Fruit fly (Drosophila melanogaster) whole organism, embryonic: ENCODE data around the gene CG33631.

Source experiments
- Ada2b ChIP-seq: fragments of 200-800 bp; sonication (Bioruptor generic); IDR thresholded peaks from 2 replicates; pipeline ENCODE4 v1.3.6; 2022; ENCODE audit warnings: missing biosample characterization, missing genetic modification characterization
- B-H2 ChIP-seq: fragments of 200-800 bp; sonication (Bioruptor generic); optimal IDR thresholded peaks from 2 replicates; lab custom pipeline; 2018; ENCODE audit warnings: missing biosample characterization, mild to moderate bottlenecking, missing genetic modification characterization
- CG11247 ChIP-seq: fragments of 200-800 bp; sonication (Bioruptor generic); IDR thresholded peaks from 2 replicates; pipeline ENCODE4 v1.3.6; 2022; ENCODE audit warnings: missing biosample characterization, missing genetic modification characterization
- CG12155 ChIP-seq: fragments of 200-800 bp; sonication (Bioruptor generic); optimal IDR thresholded peaks from 3 replicates; lab custom pipeline; 2016; ENCODE audit warnings: missing biosample characterization, missing genetic modification characterization
- CG12219 ChIP-seq: fragments of 200-800 bp; sonication (Bioruptor generic); optimal IDR thresholded peaks from 3 replicates; lab custom pipeline; 2018; ENCODE audit warnings: missing biosample characterization, mild to moderate bottlenecking, missing genetic modification characterization
- CG1233 ChIP-seq: fragments of 200-800 bp; sonication (Bioruptor generic); optimal IDR thresholded peaks from 4 replicates; lab custom pipeline; 2018; ENCODE audit warnings: missing biosample characterization, mild to moderate bottlenecking, missing genetic modification characterization
- CG13624 ChIP-seq: fragments of 200-800 bp; sonication (Bioruptor generic); optimal IDR thresholded peaks from 2 replicates; lab custom pipeline; 2016; ENCODE audit warnings: missing biosample characterization, missing genetic modification characterization
- CG15601 ChIP-seq: fragments of 200-800 bp; sonication (Bioruptor generic); optimal IDR thresholded peaks from 3 replicates; lab custom pipeline; 2019; ENCODE audit warnings: missing biosample characterization, mild to moderate bottlenecking, missing genetic modification characterization, moderate library complexity
- CG16813 ChIP-seq: fragments of 200-800 bp; sonication (Bioruptor generic); IDR thresholded peaks from 3 replicates; pipeline ENCODE4 v1.3.6; 2022; ENCODE audit warnings: missing biosample characterization, missing genetic modification characterization; ENCODE audit not compliant: partially characterized antibody
- CG17568 ChIP-seq: fragments of 200-800 bp; sonication (Bioruptor generic); optimal IDR thresholded peaks from 2 replicates; lab custom pipeline; 2018; ENCODE audit warnings: missing biosample characterization, mild to moderate bottlenecking, missing genetic modification characterization, moderate library complexity
- CG2129 ChIP-seq: fragments of 200-800 bp; sonication (Bioruptor generic); IDR thresholded peaks from 2 replicates; pipeline ENCODE4 v1.3.6; 2022; ENCODE audit warnings: missing biosample characterization, missing genetic modification characterization; ENCODE audit not compliant: partially characterized antibody
- CG2678 ChIP-seq: fragments of 200-800 bp; sonication (Bioruptor generic); optimal IDR thresholded peaks from 3 replicates; lab custom pipeline; 2019; ENCODE audit warnings: missing biosample characterization, mild to moderate bottlenecking, missing genetic modification characterization, moderate library complexity
- CG3065 ChIP-seq: fragments of 200-800 bp; sonication (Bioruptor generic); optimal IDR thresholded peaks from 2 replicates; lab custom pipeline; 2016; ENCODE audit warnings: missing biosample characterization, missing genetic modification characterization
- CG6854 ChIP-seq: fragments of 200-800 bp; sonication (Bioruptor generic); optimal IDR thresholded peaks from 3 replicates; lab custom pipeline; 2017; ENCODE audit warnings: missing biosample characterization, mild to moderate bottlenecking, missing genetic modification characterization
- CG9876 ChIP-seq: fragments of 200-800 bp; sonication (Bioruptor generic); optimal IDR thresholded peaks from 2 replicates; lab custom pipeline; 2016; ENCODE audit warnings: missing biosample characterization, missing genetic modification characterization
- D ChIP-seq, 2 experiments: fragments of 200-800 bp in 1 of 2; fragments of >200 bp in 1 of 2; sonication (Bioruptor generic) in 1 of 2; optimal IDR thresholded peaks; 2 replicates in 1 of 2; 3 replicates in 1 of 2; lab custom pipeline; 2017; ENCODE audit warnings: mild to moderate bottlenecking in 1 of 2, missing biosample characterization in 1 of 2, missing genetic modification characterization in 1 of 2, missing genetic modification reagents in 1 of 2
- D19A ChIP-seq: fragments of 200-800 bp; optimal IDR thresholded peaks from 3 replicates; lab custom pipeline; 2019; ENCODE audit warnings: missing biosample characterization, mild to moderate bottlenecking, missing genetic modification characterization, moderate library complexity
- E2f2 ChIP-seq: fragments of 200-800 bp; sonication (Bioruptor generic); IDR thresholded peaks from 2 replicates; pipeline ENCODE4 v1.3.6; 2022; ENCODE audit warnings: missing biosample characterization, missing genetic modification characterization
- Elba2 ChIP-seq: fragments of 200-800 bp; sonication (Bioruptor generic); optimal IDR thresholded peaks from 3 replicates; lab custom pipeline; 2016; ENCODE audit warnings: missing biosample characterization, missing genetic modification characterization
- Gsc ChIP-seq: fragments of 200-800 bp; sonication (Bioruptor generic); IDR thresholded peaks from 2 replicates; pipeline ENCODE4 v1.3.6; 2022; ENCODE audit warnings: missing biosample characterization, missing genetic modification characterization
- H15 ChIP-seq: fragments of 200-800 bp; sonication (Bioruptor generic); IDR thresholded peaks from 3 replicates; pipeline ENCODE4 v1.3.6; 2022; ENCODE audit warnings: missing biosample characterization, missing genetic modification characterization
- HmgZ ChIP-seq: fragments of 200-800 bp; sonication (Bioruptor generic); optimal IDR thresholded peaks from 2 replicates; lab custom pipeline; 2018; ENCODE audit warnings: missing biosample characterization, mild to moderate bottlenecking, missing genetic modification characterization
- Jarid2 ChIP-seq: fragments of 200-800 bp; sonication (Bioruptor generic); optimal IDR thresholded peaks from 3 replicates; lab custom pipeline; 2017; ENCODE audit warnings: mild to moderate bottlenecking, missing biosample characterization, missing genetic modification reagents, missing genetic modification characterization
- Mad ChIP-seq: fragments of 200-800 bp; sonication (Bioruptor generic); optimal IDR thresholded peaks from 2 replicates; lab custom pipeline; 2016; ENCODE audit warnings: missing biosample characterization, missing genetic modification characterization
- NC2β ChIP-seq: fragments of 200-800 bp; sonication (Bioruptor generic); optimal IDR thresholded peaks from 2 replicates; lab custom pipeline; 2016; ENCODE audit warnings: missing biosample characterization, missing genetic modification characterization
- Sox102F ChIP-seq: fragments of 200-800 bp; sonication (Bioruptor generic); optimal IDR thresholded peaks from 2 replicates; lab custom pipeline; 2018; ENCODE audit warnings: missing biosample characterization, mild to moderate bottlenecking, missing genetic modification characterization, moderate library complexity
- Ssrp ChIP-seq: fragments of 200-800 bp; sonication (Bioruptor generic); optimal IDR thresholded peaks from 2 replicates; lab custom pipeline; 2018; ENCODE audit warnings: missing biosample characterization, mild to moderate bottlenecking, missing genetic modification characterization, moderate library complexity
- Trl ChIP-seq, 3 experiments: fragments of >200 bp in 2 of 3; fragments of 200-800 bp in 1 of 3; sonication (Bioruptor generic) in 1 of 3; optimal IDR thresholded peaks; 2 replicates in 1 of 3; 3 replicates in 2 of 3; lab custom pipeline; 2016 to 2017; ENCODE audit warnings: missing biosample characterization in 1 of 3, missing genetic modification characterization in 1 of 3
- aop ChIP-seq: fragments of 200-800 bp; sonication (Bioruptor generic); IDR thresholded peaks from 2 replicates; pipeline ENCODE4 v1.3.6; 2022; ENCODE audit warnings: missing biosample characterization, missing genetic modification characterization
- bbx ChIP-seq: fragments of 200-800 bp; sonication (Bioruptor generic); IDR thresholded peaks from 2 replicates; pipeline ENCODE4 v1.3.6; 2022; ENCODE audit warnings: missing biosample characterization, missing genetic modification characterization; ENCODE audit not compliant: partially characterized antibody
- bsh ChIP-seq, 2 experiments: fragments of 200-800 bp; sonication (Bioruptor generic); optimal IDR thresholded peaks; 2 replicates each; lab custom pipeline; 2017 to 2018; ENCODE audit warnings: mild to moderate bottlenecking in 2 of 2, missing biosample characterization in 2 of 2, missing genetic modification characterization in 2 of 2, moderate library complexity in 1 of 2
- dati ChIP-seq: fragments of 200-800 bp; sonication (Bioruptor generic); IDR thresholded peaks from 2 replicates; pipeline ENCODE4 v1.3.6; 2022; ENCODE audit warnings: missing biosample characterization, missing genetic modification characterization
- dpn ChIP-seq, 2 experiments: fragments of 200-800 bp; sonication (Bioruptor generic); optimal IDR thresholded peaks; 3 replicates each; lab custom pipeline; 2016; ENCODE audit warnings: missing biosample characterization in 2 of 2, missing genetic modification characterization in 2 of 2
- dysf ChIP-seq: fragments of 200-800 bp; sonication (Bioruptor generic); IDR thresholded peaks from 3 replicates; pipeline ENCODE4 v1.3.6; 2022; ENCODE audit warnings: missing biosample characterization, missing genetic modification characterization
- emc ChIP-seq: fragments of 200-800 bp; sonication (Bioruptor generic); optimal IDR thresholded peaks from 2 replicates; lab custom pipeline; 2016; ENCODE audit warnings: missing biosample characterization, missing genetic modification characterization
- ewg ChIP-seq: fragments of 200-800 bp; sonication (Bioruptor generic); optimal IDR thresholded peaks from 3 replicates; lab custom pipeline; 2017; ENCODE audit warnings: mild to moderate bottlenecking, missing biosample characterization, missing genetic modification reagents, missing genetic modification characterization
- gcm2 ChIP-seq: fragments of 200-800 bp; sonication (Bioruptor generic); optimal IDR thresholded peaks from 2 replicates; lab custom pipeline; 2016; ENCODE audit warnings: missing biosample characterization, missing genetic modification characterization
- gfzf ChIP-seq: fragments of 200-800 bp; sonication (Bioruptor generic); optimal IDR thresholded peaks from 2 replicates; lab custom pipeline; 2016; ENCODE audit warnings: missing biosample characterization, mild to moderate bottlenecking, missing genetic modification characterization, moderate library complexity
- her ChIP-seq: fragments of 200-800 bp; sonication (Bioruptor generic); optimal IDR thresholded peaks from 2 replicates; lab custom pipeline; 2016; ENCODE audit warnings: missing biosample characterization, missing genetic modification characterization
- inv ChIP-seq: fragments of 200-800 bp; sonication (Bioruptor generic); IDR thresholded peaks from 2 replicates; pipeline ENCODE4 v1.3.6; 2022; ENCODE audit warnings: missing biosample characterization, missing genetic modification characterization; ENCODE audit not compliant: partially characterized antibody
- lbe ChIP-seq: fragments of 200-800 bp; sonication (Bioruptor generic); optimal IDR thresholded peaks from 2 replicates; lab custom pipeline; 2016; ENCODE audit warnings: missing biosample characterization, mild to moderate bottlenecking, missing genetic modification characterization
- mam ChIP-seq: fragments of 200-800 bp; sonication (Bioruptor generic); optimal IDR thresholded peaks from 3 replicates; lab custom pipeline; 2016; ENCODE audit warnings: missing biosample characterization, missing genetic modification characterization
- rib ChIP-seq: fragments of 200-800 bp; sonication (Bioruptor generic); IDR thresholded peaks from 2 replicates; pipeline ENCODE4 v1.3.6; 2022; ENCODE audit warnings: missing biosample characterization, missing genetic modification characterization
- row ChIP-seq: fragments of 200-800 bp; sonication (Bioruptor generic); IDR thresholded peaks from 3 replicates; pipeline ENCODE4 v1.3.6; 2022; ENCODE audit warnings: missing biosample characterization, missing genetic modification characterization
- sens ChIP-seq: fragments of 200-800 bp; sonication (Bioruptor generic); peaks from one replicate; lab custom pipeline; 2016; ENCODE audit warnings: missing biosample characterization, missing genetic modification characterization
- slp2 ChIP-seq: fragments of 200-800 bp; sonication (Bioruptor generic); optimal IDR thresholded peaks from 2 replicates; lab custom pipeline; 2016; ENCODE audit warnings: missing biosample characterization, missing genetic modification characterization
- tup ChIP-seq: fragments of 200-800 bp; sonication (Bioruptor generic); optimal IDR thresholded peaks from 2 replicates; lab custom pipeline; 2016; ENCODE audit warnings: missing biosample characterization, mild to moderate bottlenecking, missing genetic modification characterization, moderate library complexity
- twi ChIP-seq: fragments of 200-800 bp; optimal IDR thresholded peaks from 2 replicates; lab custom pipeline; 2019; ENCODE audit warnings: missing biosample characterization, mild to moderate bottlenecking, missing genetic modification characterization, moderate library complexity
- wdn ChIP-seq: fragments of 200-800 bp; sonication (Bioruptor generic); IDR thresholded peaks from 2 replicates; pipeline ENCODE4 v1.3.6; 2022; ENCODE audit warnings: missing biosample characterization, missing genetic modification characterization

Gene CG33631

dm6 chr3R:10048842-10049527, 14.8 kb upstream of the CG33631 start, which contains the start of gene ohgt (continued):
- TF ChIP-seq rib: no peak
- TF ChIP-seq CG17568 (GFP tag; lab: Kevin White, UChicago): no peak
- no peak for TF ChIP-seq slp2
- TF ChIP-seq sens (GFP tag; lab: Kevin White, UChicago): peak; percentile 81
- TF ChIP-seq twi (tag; lab: Kevin White, UChicago): no peak
- peak; percentile 49; the same call in 1 of the 3 replicates for TF ChIP-seq CG16813 (GFP tag; lab: Robert Waterston, UW)
- no peak for TF ChIP-seq gcm2
- no peak for TF ChIP-seq dati (GFP tag; lab: Robert Waterston, UW)
- TF ChIP-seq dysf (GFP tag; lab: Robert Waterston, UW): no peak
- TF ChIP-seq B-H2 (GFP tag; lab: Kevin White, UChicago): no peak
- no peak for TF ChIP-seq bsh (GFP tag; optimal IDR thresholded peaks at IDR 0.05; lab: Kevin White, UChicago)
- TF ChIP-seq CG12219 (GFP tag; lab: Kevin White, UChicago): no peak
- no peak for TF ChIP-seq CG15601 (tag; lab: Kevin White, UChicago)
- 0 out of 2 replicates have a peak, but pooled peaks have one; percentile 7 for TF ChIP-seq bbx (GFP tag; lab: Robert Waterston, UW)
- no peak for TF ChIP-seq CG3065 (GFP tag; lab: Kevin White, UChicago)
- no peak for TF ChIP-seq tup
- no peak for TF ChIP-seq Gsc (GFP tag; lab: Robert Waterston, UW)
- TF ChIP-seq D19A (tag; lab: Kevin White, UChicago): peak; percentile 3
- TF ChIP-seq CG12155 (GFP tag; lab: Kevin White, UChicago): peak; percentile 38
- no peak for TF ChIP-seq CG11247 (GFP tag; lab: Robert Waterston, UW)
- TF ChIP-seq gfzf (GFP tag; lab: Kevin White, UChicago): no peak
- no peak for TF ChIP-seq Ada2b (GFP tag; lab: Robert Waterston, UW)
- TF ChIP-seq Ssrp (tag; lab: Kevin White, UChicago): no peak
- no peak for TF ChIP-seq CG9876 (GFP tag; lab: Kevin White, UChicago)
- no peak for TF ChIP-seq Sox102F
- no peak for TF ChIP-seq H15 (GFP tag; lab: Robert Waterston, UW)
- TF ChIP-seq mam: no peak
- TF ChIP-seq aop (GFP tag; lab: Robert Waterston, UW): no peak
- no peak for TF ChIP-seq dpn (GFP tag; optimal IDR thresholded peaks at IDR 0.05; lab: Kevin White, UChicago)
- no peak for TF ChIP-seq Jarid2 (GFP tag; lab: Kevin White, UChicago)
- peak; percentile 45 for TF ChIP-seq CG2678
- TF ChIP-seq CG13624: peak; percentile 13
- no peak for TF ChIP-seq wdn (GFP tag; lab: Robert Waterston, UW)
- no peak for TF ChIP-seq her (GFP tag; lab: Kevin White, UChicago)
- TF ChIP-seq HmgZ: no peak
- TF ChIP-seq E2f2 (GFP tag; lab: Robert Waterston, UW): peak; percentile 89
- no peak for TF ChIP-seq D (optimal IDR thresholded peaks at IDR 0.05; lab: Kevin White, UChicago)
- TF ChIP-seq D (GFP tag; optimal IDR thresholded peaks at IDR 0.05; lab: Kevin White, UChicago): no peak
- TF ChIP-seq emc (GFP tag; lab: Kevin White, UChicago): no peak
- TF ChIP-seq Elba2 (GFP tag; lab: Kevin White, UChicago): no peak
- TF ChIP-seq Trl (optimal IDR thresholded peaks at IDR 0.05; lab: Kevin White, UChicago): no peak
- TF ChIP-seq Trl (GFP tag; optimal IDR thresholded peaks at IDR 0.05; lab: Kevin White, UChicago): peak; percentile 4
- TF ChIP-seq Mad (GFP tag; lab: Kevin White, UChicago): peak; percentile 32
- no peak for TF ChIP-seq CG2129 (GFP tag; lab: Robert Waterston, UW)
- TF ChIP-seq inv (GFP tag; lab: Robert Waterston, UW): no peak
- no peak for TF ChIP-seq CG1233 (GFP tag; lab: Kevin White, UChicago)
- peak; percentile 4 for TF ChIP-seq ewg
- TF ChIP-seq NC2β (GFP tag; lab: Kevin White, UChicago): no peak
- peak; percentile 35 for TF ChIP-seq CG6854 (GFP tag; lab: Kevin White, UChicago)
- no peak for TF ChIP-seq lbe (GFP tag; lab: Kevin White, UChicago)
- peak; percentile 49 for TF ChIP-seq row (GFP tag; lab: Robert Waterston, UW)
